Fruit fly (Drosophila melanogaster): Measurements from ENCODE around the gene toc.

Gene toc

DNA sequence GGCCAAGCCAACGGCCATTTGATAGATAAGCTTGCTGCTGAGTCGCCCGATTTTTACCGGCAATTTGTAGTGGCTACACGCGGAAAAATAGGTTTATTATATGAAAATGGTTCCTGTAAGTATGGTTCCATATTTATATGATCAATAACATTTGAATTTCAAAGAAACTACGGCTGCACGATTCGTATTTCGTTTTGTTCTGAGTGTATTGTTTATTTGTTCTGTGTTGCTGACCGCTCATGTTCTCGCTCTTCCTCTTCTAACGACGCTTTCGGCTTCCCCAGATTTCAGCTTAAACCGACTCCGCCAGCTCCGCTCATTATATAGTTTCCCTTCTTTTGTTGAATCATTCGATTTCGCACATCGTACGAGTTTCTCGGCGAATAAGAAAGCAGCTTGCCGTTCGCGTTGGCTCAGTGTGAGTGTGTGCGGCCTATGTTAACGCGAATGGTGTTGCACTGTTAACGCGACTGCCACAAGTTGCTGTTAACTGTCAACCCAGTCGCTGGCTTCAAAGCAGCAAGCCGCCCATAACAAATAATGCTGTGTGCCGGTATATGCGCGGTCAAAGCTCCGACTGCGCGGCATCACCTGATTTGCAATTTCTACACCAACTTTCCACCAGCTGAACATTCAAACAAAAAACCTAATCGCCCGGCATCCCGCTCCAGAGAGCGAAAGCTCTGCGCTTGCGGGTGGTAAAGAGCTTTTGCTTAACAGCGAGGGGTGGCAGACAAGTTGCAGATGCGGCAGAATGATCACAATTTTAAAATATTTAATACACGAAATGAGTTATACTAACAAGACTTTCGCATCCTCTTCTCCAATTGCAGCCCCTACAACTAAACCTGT is 85.6 kb downstream of the toc start:
- TF ChIP-seq CG7372 (GFP tag; IDR thresholded peaks at IDR 0.05) (no peak), CG12219 (GFP tag; optimal IDR thresholded peaks at IDR 0.05) (no peak), lab (GFP tag; optimal IDR thresholded peaks at IDR 0.05) (no peak), BtbVII (GFP tag; optimal IDR thresholded peaks at IDR 0.05) (peak; percentile 12), tx (GFP tag; optimal IDR thresholded peaks at IDR 0.05) (peak; percentile 13), Ssrp (tag; optimal IDR thresholded peaks at IDR 0.05) (no peak), Neu2 (GFP tag; optimal IDR thresholded peaks at IDR 0.05; ENCODE audit: borderline replicate concordance) (no peak), rib (GFP tag; IDR thresholded peaks at IDR 0.05) (peak; percentile 16; the same call in 1 of the 2 replicates), CG12236 (GFP tag; optimal IDR thresholded peaks at IDR 0.05) (no peak), CG34376 (GFP tag; optimal IDR thresholded peaks at IDR 0.05) (no peak), dimm (GFP tag; IDR thresholded peaks at IDR 0.05) (no peak), kni (GFP tag; optimal IDR thresholded peaks at IDR 0.05) (no peak), gcm2 (GFP tag; optimal IDR thresholded peaks at IDR 0.05) (no peak), nom (GFP tag; optimal IDR thresholded peaks at IDR 0.05) (no peak), CG10209 (GFP tag; optimal IDR thresholded peaks at IDR 0.05) (peak; percentile 21), Mad (GFP tag; optimal IDR thresholded peaks at IDR 0.05) (no peak), gro (GFP tag; optimal IDR thresholded peaks at IDR 0.05) (peak; percentile 50), MTF-1 (GFP tag; optimal IDR thresholded peaks at IDR 0.05; ENCODE audit: borderline replicate concordance) (no peak), CG4328 (GFP tag; optimal IDR thresholded peaks at IDR 0.05) (no peak), nmo (GFP tag; optimal IDR thresholded peaks at IDR 0.05) (no peak), Scr (GFP tag; IDR thresholded peaks at IDR 0.05; ENCODE audit: partially characterized antibody) (no peak), CG17186 (GFP tag; optimal IDR thresholded peaks at IDR 0.05) (no peak), vvl (GFP tag; IDR thresholded peaks at IDR 0.05) (peak; percentile 34; the same call in 1 of the 2 replicates), sna (GFP tag; IDR thresholded peaks at IDR 0.05; ENCODE audit: partially characterized antibody) (no peak), luna (GFP tag; optimal IDR thresholded peaks at IDR 0.05) (peak; percentile 15), Dbx (GFP tag; IDR thresholded peaks at IDR 0.05) (0 out of 3 replicates have a peak, but pooled peaks have one; percentile 25), fd96Cb (tag; optimal IDR thresholded peaks at IDR 0.05) (no peak), row (GFP tag; IDR thresholded peaks at IDR 0.05) (peak; percentile 65), CG10321 (GFP tag; IDR thresholded peaks at IDR 0.05) (no peak), Hmr (GFP tag; optimal IDR thresholded peaks at IDR 0.05) (peak; percentile 48), Ets65A (GFP tag) (no peak), her (GFP tag; optimal IDR thresholded peaks at IDR 0.05) (no peak), CG16779 (GFP tag; IDR thresholded peaks at IDR 0.05) (no peak), Lim3 (GFP tag; IDR thresholded peaks at IDR 0.05) (0 out of 2 replicates have a peak, but pooled peaks have one; percentile 12), wor (GFP tag; IDR thresholded peaks at IDR 0.05) (no peak), chm (GFP tag; IDR thresholded peaks at IDR 0.05) (no peak), mld (GFP tag; IDR thresholded peaks at IDR 0.05; ENCODE audit: partially characterized antibody) (no peak), wek (GFP tag; optimal IDR thresholded peaks at IDR 0.05) (no peak), CG9609 (GFP tag; optimal IDR thresholded peaks at IDR 0.05) (peak; percentile 19), Taf1 (GFP tag; IDR thresholded peaks at IDR 0.05) (peak; percentile 50), NC2α (GFP tag; optimal IDR thresholded peaks at IDR 0.05) (no peak), otp (GFP tag; IDR thresholded peaks at IDR 0.05) (no peak), zfh2 (GFP tag; optimal IDR thresholded peaks at IDR 0.05) (peak; percentile 56), tna (GFP tag; IDR thresholded peaks at IDR 0.05; ENCODE audit: partially characterized antibody) (no peak), Meics (GFP tag; optimal IDR thresholded peaks at IDR 0.05) (peak; percentile 61), CG4424 (GFP tag; optimal IDR thresholded peaks at IDR 0.05) (no peak), repo (GFP tag; optimal IDR thresholded peaks at IDR 0.05) (no peak), CG8281 (tag; optimal IDR thresholded peaks at IDR 0.05) (no peak), Dp (GFP tag; optimal IDR thresholded peaks at IDR 0.05) (peak; percentile 21)
